Fruit fly (Drosophila melanogaster) whole organism, embryonic: ENCODE results near the gene cnc.

Experiments used
- BtbVII ChIP-seq: fragments of 200-800 bp; sonication (Bioruptor generic); optimal IDR thresholded peaks from 3 replicates; lab custom pipeline; 2017; ENCODE audit warnings: missing biosample characterization, mild to moderate bottlenecking, missing genetic modification characterization
- CG10462 ChIP-seq: fragments of 200-800 bp; sonication (Bioruptor generic); optimal IDR thresholded peaks from 2 replicates; lab custom pipeline; 2016; ENCODE audit warnings: missing biosample characterization, missing genetic modification characterization
- CG10959 ChIP-seq: fragments of 200-800 bp; sonication (Bioruptor generic); IDR thresholded peaks from 2 replicates; pipeline ENCODE4 v1.3.6; 2022; ENCODE audit warnings: missing biosample characterization, missing genetic modification characterization
- CG11696 ChIP-seq: fragments of 200-800 bp; sonication (Bioruptor generic); IDR thresholded peaks from 2 replicates; pipeline ENCODE4 v1.3.6; 2022; ENCODE audit warnings: missing biosample characterization, missing genetic modification characterization
- CG11723 ChIP-seq: fragments of 200-800 bp; sonication (Bioruptor generic); optimal IDR thresholded peaks from 2 replicates; lab custom pipeline; 2017; ENCODE audit warnings: missing biosample characterization, mild to moderate bottlenecking, missing genetic modification characterization
- CG12104 ChIP-seq: fragments of 200-800 bp; sonication (Bioruptor generic); optimal IDR thresholded peaks from 3 replicates; lab custom pipeline; 2016; ENCODE audit warnings: missing biosample characterization, missing genetic modification characterization
- CG12659 ChIP-seq: fragments of 200-800 bp; sonication (Bioruptor generic); optimal IDR thresholded peaks from 3 replicates; lab custom pipeline; 2017; ENCODE audit warnings: mild to moderate bottlenecking, missing biosample characterization, missing genetic modification reagents, missing genetic modification characterization
- CG14860 ChIP-seq: fragments of 200-800 bp; sonication (Bioruptor generic); IDR thresholded peaks from 3 replicates; pipeline ENCODE4 v1.3.6; 2022; ENCODE audit warnings: missing biosample characterization, missing genetic modification characterization; ENCODE audit not compliant: partially characterized antibody
- CG14965 ChIP-seq: fragments of 200-800 bp; sonication (Bioruptor generic); optimal IDR thresholded peaks from 2 replicates; lab custom pipeline; 2016; ENCODE audit warnings: missing biosample characterization, missing genetic modification characterization, borderline replicate concordance
- CG15514 ChIP-seq: fragments of 200-800 bp; sonication (Bioruptor generic); optimal IDR thresholded peaks from 3 replicates; lab custom pipeline; 2017; ENCODE audit warnings: missing biosample characterization, missing genetic modification characterization, mild to moderate bottlenecking, moderate library complexity, missing genetic modification reagents
- CG2129 ChIP-seq: fragments of 200-800 bp; sonication (Bioruptor generic); IDR thresholded peaks from 2 replicates; pipeline ENCODE4 v1.3.6; 2022; ENCODE audit warnings: missing biosample characterization, missing genetic modification characterization; ENCODE audit not compliant: partially characterized antibody
- CG2712 ChIP-seq: fragments of 200-800 bp; optimal IDR thresholded peaks from 3 replicates; lab custom pipeline; 2019; ENCODE audit warnings: missing biosample characterization, mild to moderate bottlenecking, missing genetic modification characterization, moderate library complexity
- CG3163 ChIP-seq: fragments of 200-800 bp; sonication (Bioruptor generic); optimal IDR thresholded peaks from 3 replicates; lab custom pipeline; 2016; ENCODE audit warnings: missing biosample characterization, missing genetic modification characterization
- CG4404 ChIP-seq: fragments of 200-800 bp; sonication (Bioruptor generic); IDR thresholded peaks from 2 replicates; pipeline ENCODE4 v1.3.6; 2022; ENCODE audit warnings: missing biosample characterization, missing genetic modification characterization
- CG4424 ChIP-seq: fragments of 200-800 bp; sonication (Bioruptor generic); optimal IDR thresholded peaks from 3 replicates; lab custom pipeline; 2016; ENCODE audit warnings: missing biosample characterization, missing genetic modification characterization
- CG4707 ChIP-seq: fragments of 200-800 bp; sonication (Bioruptor generic); optimal IDR thresholded peaks from 2 replicates; lab custom pipeline; 2018; ENCODE audit warnings: missing biosample characterization, mild to moderate bottlenecking, missing genetic modification characterization, moderate library complexity
- CG6654 ChIP-seq: fragments of 200-800 bp; sonication (Bioruptor generic); optimal IDR thresholded peaks from 2 replicates; lab custom pipeline; 2017; ENCODE audit warnings: missing biosample characterization, mild to moderate bottlenecking, missing genetic modification characterization
- CG6765 ChIP-seq: fragments of 200-800 bp; sonication (Bioruptor generic); optimal IDR thresholded peaks from 3 replicates; lab custom pipeline; 2017; ENCODE audit warnings: missing biosample characterization, mild to moderate bottlenecking, missing genetic modification characterization
- CG7839 ChIP-seq: fragments of 200-800 bp; sonication (Bioruptor generic); optimal IDR thresholded peaks from 3 replicates; lab custom pipeline; 2018; ENCODE audit warnings: missing biosample characterization, mild to moderate bottlenecking, missing genetic modification characterization, moderate library complexity
- CG9727 ChIP-seq: fragments of 200-800 bp; sonication (Bioruptor generic); optimal IDR thresholded peaks from 3 replicates; lab custom pipeline; 2017; ENCODE audit warnings: missing biosample characterization, mild to moderate bottlenecking, missing genetic modification characterization
- CrebB ChIP-seq: fragments of 200-800 bp; sonication (Bioruptor generic); optimal IDR thresholded peaks from 3 replicates; lab custom pipeline; 2018; ENCODE audit warnings: missing biosample characterization, mild to moderate bottlenecking, missing genetic modification characterization
- D ChIP-seq, 2 experiments: fragments of 200-800 bp in 1 of 2; fragments of >200 bp in 1 of 2; sonication (Bioruptor generic) in 1 of 2; optimal IDR thresholded peaks; 2 replicates in 1 of 2; 3 replicates in 1 of 2; lab custom pipeline; 2017; ENCODE audit warnings: mild to moderate bottlenecking in 1 of 2, missing biosample characterization in 1 of 2, missing genetic modification characterization in 1 of 2, missing genetic modification reagents in 1 of 2
- H2.0 ChIP-seq: fragments of 200-800 bp; sonication (Bioruptor generic); IDR thresholded peaks from 2 replicates; pipeline ENCODE4 v1.3.6; 2022; ENCODE audit warnings: missing biosample characterization, missing genetic modification characterization
- NFAT ChIP-seq: fragments of 200-800 bp; sonication (Bioruptor generic); IDR thresholded peaks from 2 replicates; pipeline ENCODE4 v1.3.6; 2022; ENCODE audit warnings: missing biosample characterization, missing genetic modification characterization
- Spps ChIP-seq: fragments of 200-800 bp; sonication (Bioruptor generic); optimal IDR thresholded peaks from 2 replicates; lab custom pipeline; 2018; ENCODE audit warnings: missing biosample characterization, mild to moderate bottlenecking, missing genetic modification characterization
- Vsx1 ChIP-seq: fragments of 200-800 bp; sonication (Bioruptor generic); optimal IDR thresholded peaks from 2 replicates; lab custom pipeline; 2017; ENCODE audit warnings: missing biosample characterization, mild to moderate bottlenecking, missing genetic modification characterization, missing genetic modification reagents
- ap ChIP-seq: fragments of 200-800 bp; sonication (Bioruptor generic); IDR thresholded peaks from 2 replicates; pipeline ENCODE4 v1.3.6; 2022; ENCODE audit warnings: missing biosample characterization, missing genetic modification characterization
- caup ChIP-seq: fragments of 200-800 bp; sonication (Bioruptor generic); optimal IDR thresholded peaks from 3 replicates; lab custom pipeline; 2017; ENCODE audit warnings: missing biosample characterization, mild to moderate bottlenecking, missing genetic modification characterization, moderate library complexity; ENCODE audit not compliant: severe bottlenecking
- chif ChIP-seq, 2 experiments: fragments of 200-800 bp; sonication (Bioruptor generic); optimal IDR thresholded peaks; 3 replicates each; lab custom pipeline; 2016; ENCODE audit warnings: missing biosample characterization in 2 of 2, missing genetic modification characterization in 2 of 2
- dan ChIP-seq: fragments of 200-800 bp; sonication (Bioruptor generic); IDR thresholded peaks from 2 replicates; pipeline ENCODE4 v1.3.6; 2022; ENCODE audit warnings: missing biosample characterization, missing genetic modification characterization
- dimm ChIP-seq: fragments of 200-800 bp; sonication (Bioruptor generic); IDR thresholded peaks from 2 replicates; pipeline ENCODE4 v1.3.6; 2022; ENCODE audit warnings: missing biosample characterization, missing genetic modification characterization
- dmrt99B ChIP-seq: fragments of 200-800 bp; sonication (Bioruptor generic); optimal IDR thresholded peaks from 2 replicates; lab custom pipeline; 2018; ENCODE audit warnings: missing biosample characterization, mild to moderate bottlenecking, missing genetic modification characterization, moderate library complexity
- emc ChIP-seq: fragments of 200-800 bp; sonication (Bioruptor generic); optimal IDR thresholded peaks from 2 replicates; lab custom pipeline; 2016; ENCODE audit warnings: missing biosample characterization, missing genetic modification characterization
- esg ChIP-seq: fragments of 200-800 bp; sonication (Bioruptor generic); conservative IDR thresholded peaks from 2 replicates; pipeline ENCODE4 v1.3.6; 2022; ENCODE audit warnings: missing biosample characterization, missing genetic modification characterization
- gcm ChIP-seq: fragments of 200-800 bp; sonication (Bioruptor generic); optimal IDR thresholded peaks from 2 replicates; lab custom pipeline; 2019; ENCODE audit warnings: missing biosample characterization, mild to moderate bottlenecking, missing genetic modification characterization, moderate library complexity
- jumu ChIP-seq: fragments of 200-800 bp; sonication (Bioruptor generic); optimal IDR thresholded peaks from 3 replicates; lab custom pipeline; 2016; ENCODE audit warnings: missing biosample characterization, missing genetic modification characterization
- nmo ChIP-seq: fragments of 200-800 bp; sonication (Bioruptor generic); optimal IDR thresholded peaks from 2 replicates; lab custom pipeline; 2018; ENCODE audit warnings: missing biosample characterization, mild to moderate bottlenecking, missing genetic modification characterization, moderate library complexity
- oc ChIP-seq: fragments of 200-800 bp; sonication (Bioruptor generic); optimal IDR thresholded peaks from 2 replicates; lab custom pipeline; 2018; ENCODE audit warnings: missing biosample characterization, mild to moderate bottlenecking, missing genetic modification characterization, moderate library complexity
- odd ChIP-seq: fragments of 200-800 bp; sonication (Bioruptor generic); optimal IDR thresholded peaks from 2 replicates; lab custom pipeline; 2017; ENCODE audit warnings: missing biosample characterization, mild to moderate bottlenecking, missing genetic modification characterization
- pb ChIP-seq: fragments of 200-800 bp; sonication (Bioruptor generic); optimal IDR thresholded peaks from 3 replicates; lab custom pipeline; 2016; ENCODE audit warnings: missing biosample characterization, missing genetic modification characterization
- peb ChIP-seq: fragments of 200-800 bp; sonication (Bioruptor generic); IDR thresholded peaks from 2 replicates; pipeline ENCODE4 v1.3.6; 2022; ENCODE audit warnings: missing biosample characterization, missing genetic modification characterization
- pnt ChIP-seq: fragments of 200-800 bp; sonication (Bioruptor generic); optimal IDR thresholded peaks from 3 replicates; lab custom pipeline; 2016; ENCODE audit warnings: missing biosample characterization, missing genetic modification characterization
- sima ChIP-seq: fragments of 200-800 bp; sonication (Bioruptor generic); optimal IDR thresholded peaks from 2 replicates; lab custom pipeline; 2016; ENCODE audit warnings: missing biosample characterization, missing genetic modification characterization
- so ChIP-seq: fragments of 200-800 bp; sonication (Bioruptor generic); IDR thresholded peaks from 3 replicates; pipeline ENCODE4 v1.3.6; 2022; ENCODE audit warnings: missing biosample characterization, missing genetic modification characterization
- toy ChIP-seq: fragments of 200-800 bp; sonication (Bioruptor generic); IDR thresholded peaks from 2 replicates; pipeline ENCODE4 v1.3.6; 2022; ENCODE audit warnings: missing biosample characterization, missing genetic modification characterization
- usp ChIP-seq: fragments of >200 bp; optimal IDR thresholded peaks from 2 replicates; lab custom pipeline; 2017; ENCODE audit warnings: missing biosample characterization, missing genetic modification characterization
- vfl ChIP-seq: fragments of 200-800 bp; sonication (Bioruptor generic); optimal IDR thresholded peaks from 2 replicates; lab custom pipeline; 2016; ENCODE audit warnings: missing biosample characterization, missing genetic modification characterization
- vnd ChIP-seq: fragments of 200-800 bp; sonication (Bioruptor generic); IDR thresholded peaks from 3 replicates; pipeline ENCODE4 v1.3.6; 2022; ENCODE audit warnings: missing biosample characterization, missing genetic modification characterization; ENCODE audit not compliant: partially characterized antibody

The cnc gene

DNA sequence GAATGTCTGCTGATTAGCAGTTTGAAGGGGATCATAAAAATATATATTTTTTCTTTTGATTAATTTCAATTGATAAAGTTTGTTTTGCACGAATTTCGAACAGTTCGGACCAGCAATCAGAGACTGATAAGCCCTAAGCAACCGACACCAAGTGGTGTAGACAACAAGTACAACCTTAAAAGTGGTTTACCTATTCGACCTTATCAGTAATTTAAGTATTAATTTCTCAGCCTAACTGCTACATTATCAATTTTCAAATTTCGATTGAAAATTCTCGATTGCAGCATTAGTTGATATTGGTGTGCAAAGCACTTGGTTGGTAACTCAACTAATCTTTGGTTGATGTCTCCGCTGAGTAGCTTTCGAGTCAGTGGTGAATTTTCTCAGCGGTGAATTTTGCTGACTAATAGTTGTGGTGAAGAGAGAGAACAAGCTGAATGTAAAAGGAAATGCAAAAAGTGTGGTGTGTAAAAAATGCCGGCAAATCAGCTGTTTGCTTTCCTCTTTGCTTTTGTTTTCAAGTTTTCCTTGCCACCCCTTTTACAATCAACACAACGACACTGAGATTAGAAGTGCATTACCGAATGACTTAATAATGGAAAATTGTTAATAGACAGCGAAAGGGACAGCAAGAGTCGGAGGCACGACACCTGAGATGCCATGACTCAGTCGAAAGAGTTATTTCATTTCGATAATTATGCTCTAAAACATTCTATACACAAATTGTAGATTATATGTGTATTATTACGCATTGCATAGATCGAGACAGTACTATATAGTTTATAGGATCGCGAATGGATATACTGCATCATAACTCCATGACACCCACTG is 11.7 kb downstream of the cnc start (continued):
- no peak for TF ChIP-seq chif (GFP tag; optimal IDR thresholded peaks at IDR 0.05; lab: Kevin White, UChicago)
- no peak for TF ChIP-seq CG7839 (tag; lab: Kevin White, UChicago)
- TF ChIP-seq CG10959: no peak
- no peak for TF ChIP-seq sima
- no peak for TF ChIP-seq oc
- TF ChIP-seq CG3163 (GFP tag; lab: Kevin White, UChicago): no peak
- TF ChIP-seq BtbVII (GFP tag; lab: Kevin White, UChicago): peak; percentile 13
- no peak for TF ChIP-seq vnd (GFP tag; lab: Robert Waterston, UW)
- no peak for TF ChIP-seq CG11696
- peak; percentile 64 for TF ChIP-seq CG15514
- peak; percentile 53 for TF ChIP-seq Vsx1 (GFP tag; lab: Kevin White, UChicago)
- peak; percentile 12 for TF ChIP-seq CG4707 (GFP tag; lab: Kevin White, UChicago)
- TF ChIP-seq CG2712 (tag; lab: Kevin White, UChicago): peak; percentile 24
- no peak for TF ChIP-seq CG6765 (GFP tag; lab: Kevin White, UChicago)
- no peak for TF ChIP-seq dimm (GFP tag; lab: Robert Waterston, UW)
- no peak for TF ChIP-seq CG9727
- no peak for TF ChIP-seq CG4424 (GFP tag; lab: Kevin White, UChicago)
- TF ChIP-seq CG6654 (GFP tag; lab: Kevin White, UChicago): no peak
- TF ChIP-seq CG2129: no peak
- no peak for TF ChIP-seq so (GFP tag; lab: Robert Waterston, UW)
- no peak for TF ChIP-seq usp (GFP tag; lab: Kevin White, UChicago)
- TF ChIP-seq vfl: no peak
- TF ChIP-seq odd (GFP tag; lab: Kevin White, UChicago): no peak
- TF ChIP-seq CG11723 (GFP tag; lab: Kevin White, UChicago): no peak
- no peak for TF ChIP-seq CG14965 (GFP tag; lab: Kevin White, UChicago)
- TF ChIP-seq nmo (GFP tag; lab: Kevin White, UChicago): peak; percentile 9
- TF ChIP-seq CG4404: no peak
- no peak for TF ChIP-seq gcm (GFP tag; lab: Kevin White, UChicago)
- no peak for TF ChIP-seq Spps (tag; lab: Kevin White, UChicago)
- no peak for TF ChIP-seq CG12104 (GFP tag; lab: Kevin White, UChicago)
- TF ChIP-seq emc (GFP tag; lab: Kevin White, UChicago): no peak
- peak; percentile 8 for TF ChIP-seq CG12659 (GFP tag; lab: Kevin White, UChicago)
- TF ChIP-seq jumu (GFP tag; lab: Kevin White, UChicago): no peak
- TF ChIP-seq dan (GFP tag; lab: Robert Waterston, UW): no peak
- TF ChIP-seq D (optimal IDR thresholded peaks at IDR 0.05; lab: Kevin White, UChicago): no peak
- no peak for TF ChIP-seq D (GFP tag; optimal IDR thresholded peaks at IDR 0.05; lab: Kevin White, UChicago)
- TF ChIP-seq dmrt99B (tag; lab: Kevin White, UChicago): no peak
- peak; percentile 13 for TF ChIP-seq CrebB
- no peak for TF ChIP-seq ap
- TF ChIP-seq caup (GFP tag; lab: Kevin White, UChicago): peak; percentile 28
- TF ChIP-seq CG14860: no peak
- no peak for TF ChIP-seq peb (GFP tag; lab: Robert Waterston, UW)
- TF ChIP-seq esg (GFP tag; lab: Robert Waterston, UW): no peak
- no peak for TF ChIP-seq NFAT (GFP tag; lab: Robert Waterston, UW)
- no peak for TF ChIP-seq pnt (GFP tag; lab: Kevin White, UChicago)
- no peak for TF ChIP-seq pb
- no peak for TF ChIP-seq toy
- no peak for TF ChIP-seq H2.0 (GFP tag; lab: Robert Waterston, UW)
- no peak for TF ChIP-seq CG10462 (GFP tag; lab: Kevin White, UChicago)
